Fruit fly (Drosophila melanogaster): ENCODE results near the gene CG7131.

CG7131 gene

dm6 chr3R:18245044-18245596 lies 43.5 kb downstream of the CG7131 start (continued):
- TF ChIP-seq seq (GFP tag; IDR thresholded peaks at IDR 0.05) (peak; percentile 16; the same call in 1 of the 2 replicates), Usf (GFP tag; optimal IDR thresholded peaks at IDR 0.05) (no peak), ewg (GFP tag; optimal IDR thresholded peaks at IDR 0.05) (peak; percentile 53), CG8388 (GFP tag; optimal IDR thresholded peaks at IDR 0.05) (no peak), CG2199 (GFP tag; IDR thresholded peaks at IDR 0.05) (no peak), sqz (GFP tag; optimal IDR thresholded peaks at IDR 0.05) (peak; percentile 17), nerfin-1 (tag; optimal IDR thresholded peaks at IDR 0.05) (peak; percentile 98)

dm6 chr3R:18244171-18245043 lies 44.2 kb downstream of the CG7131 start:
- no peak for TF ChIP-seq knrl (GFP tag; IDR thresholded peaks at IDR 0.05; ENCODE audit: partially characterized antibody)
- no peak for TF ChIP-seq CG7357 (GFP tag; IDR thresholded peaks at IDR 0.05)
- no peak for TF ChIP-seq Tbp (GFP tag; optimal IDR thresholded peaks at IDR 0.05)
- TF ChIP-seq bbx (GFP tag; IDR thresholded peaks at IDR 0.05; ENCODE audit: partially characterized antibody), result no peak; the same call in 1 of the 2 replicates
- no peak for TF ChIP-seq B-H1 (GFP tag; IDR thresholded peaks at IDR 0.05)
- TF ChIP-seq CG2129 (GFP tag; IDR thresholded peaks at IDR 0.05; ENCODE audit: partially characterized antibody), result no peak
- peak; percentile 69 for TF ChIP-seq ERR (GFP tag; optimal IDR thresholded peaks at IDR 0.05)
- no peak for TF ChIP-seq dm (GFP tag; optimal IDR thresholded peaks at IDR 0.05)
- TF ChIP-seq grau (tag; optimal IDR thresholded peaks at IDR 0.05), result peak; percentile 16
- TF ChIP-seq Mad (GFP tag; optimal IDR thresholded peaks at IDR 0.05), result no peak
- TF ChIP-seq hb (GFP tag; IDR thresholded peaks at IDR 0.05; ENCODE audit: partially characterized antibody), result no peak
- no peak for TF ChIP-seq C15 (GFP tag; IDR thresholded peaks at IDR 0.05)
- no peak for TF ChIP-seq CG13123 (GFP tag; optimal IDR thresholded peaks at IDR 0.05)
- TF ChIP-seq CG15073 (GFP tag; optimal IDR thresholded peaks at IDR 0.05), result no peak
- TF ChIP-seq CG6254 (GFP tag; optimal IDR thresholded peaks at IDR 0.05), result no peak
- peak; percentile 95 for TF ChIP-seq CG6175 (GFP tag; IDR thresholded peaks at IDR 0.05)
- TF ChIP-seq kni (GFP tag; optimal IDR thresholded peaks at IDR 0.05), result no peak
- TF ChIP-seq pita (GFP tag; optimal IDR thresholded peaks at IDR 0.05), result no peak
- TF ChIP-seq CG2712 (tag; optimal IDR thresholded peaks at IDR 0.05), result peak; percentile 32
- TF ChIP-seq trem (tag; optimal IDR thresholded peaks at IDR 0.05), result no peak
- TF ChIP-seq CG10431 (GFP tag; optimal IDR thresholded peaks at IDR 0.05), result no peak
- TF ChIP-seq Bteb2 (GFP tag; optimal IDR thresholded peaks at IDR 0.05), result no peak
- no peak for TF ChIP-seq CG4854 (GFP tag; optimal IDR thresholded peaks at IDR 0.05)
- no peak for TF ChIP-seq CG9797 (GFP tag; optimal IDR thresholded peaks at IDR 0.05)
- no peak for TF ChIP-seq CG4617 (GFP tag; optimal IDR thresholded peaks at IDR 0.05; ENCODE audit: borderline replicate concordance)
- no peak for TF ChIP-seq ssp (GFP tag; IDR thresholded peaks at IDR 0.05)
- TF ChIP-seq Dbx (GFP tag; IDR thresholded peaks at IDR 0.05), result peak; percentile 25; the same call in 1 of the 3 replicates
- peak; percentile 41; the same call in 1 of the 3 replicates for TF ChIP-seq dysf (GFP tag; IDR thresholded peaks at IDR 0.05)
- TF ChIP-seq usp (GFP tag; optimal IDR thresholded peaks at IDR 0.05), result no peak
- TF ChIP-seq Neu2 (GFP tag; optimal IDR thresholded peaks at IDR 0.05; ENCODE audit: borderline replicate concordance), result no peak
- peak; percentile 23; the same call in 1 of the 2 replicates for TF ChIP-seq Taf1 (GFP tag; IDR thresholded peaks at IDR 0.05)
- no peak for TF ChIP-seq cad (GFP tag; optimal IDR thresholded peaks at IDR 0.05)
- no peak for TF ChIP-seq Dek (tag; optimal IDR thresholded peaks at IDR 0.05)
- no peak for TF ChIP-seq tap (tag; optimal IDR thresholded peaks at IDR 0.05)
- no peak for TF ChIP-seq toy (GFP tag; IDR thresholded peaks at IDR 0.05)
- no peak for TF ChIP-seq otp (GFP tag; IDR thresholded peaks at IDR 0.05)
- TF ChIP-seq vnd (GFP tag; IDR thresholded peaks at IDR 0.05; ENCODE audit: partially characterized antibody), result no peak
- no peak for TF ChIP-seq CG11398 (GFP tag; optimal IDR thresholded peaks at IDR 0.05)
- TF ChIP-seq sug (tag; optimal IDR thresholded peaks at IDR 0.05), result peak; percentile 78
- TF ChIP-seq aop (GFP tag; IDR thresholded peaks at IDR 0.05), result no peak

All from whole organism, embryonic.